Fruit fly (Drosophila melanogaster) whole organism, pupa: ENCODE measurements around the gene LManII.

Experiments used
- CG10348 ChIP-seq: fragments of 200-800 bp; sonication (Bioruptor generic); IDR thresholded peaks from 2 replicates; pipeline ENCODE4 v1.3.6; 2022; ENCODE audit warnings: missing biosample characterization, missing genetic modification characterization
- CG12605 ChIP-seq: fragments of 200-800 bp; sonication (Bioruptor generic); IDR thresholded peaks from 2 replicates; pipeline ENCODE4 v1.3.6; 2022; ENCODE audit warnings: missing biosample characterization, missing genetic modification characterization
- CG13204 ChIP-seq: fragments of 200-800 bp; sonication (Bioruptor generic); optimal IDR thresholded peaks from 2 replicates; lab custom pipeline; 2018; ENCODE audit warnings: missing biosample characterization, mild to moderate bottlenecking, missing genetic modification characterization, moderate library complexity
- CG14655 ChIP-seq: fragments of 200-800 bp; sonication (Bioruptor generic); optimal IDR thresholded peaks from 3 replicates; lab custom pipeline; 2017; ENCODE audit warnings: mild to moderate bottlenecking, missing biosample characterization, missing genetic modification reagents, missing genetic modification characterization
- CG15710 ChIP-seq: fragments of 200-800 bp; sonication (Bioruptor generic); optimal IDR thresholded peaks from 2 replicates; lab custom pipeline; 2018; ENCODE audit warnings: missing biosample characterization, mild to moderate bottlenecking, missing genetic modification characterization, moderate library complexity
- CG17806 ChIP-seq: fragments of 200-800 bp; sonication (Bioruptor generic); optimal IDR thresholded peaks from 2 replicates; lab custom pipeline; 2018; ENCODE audit warnings: missing biosample characterization, mild to moderate bottlenecking, missing genetic modification characterization, moderate library complexity
- CG32121 ChIP-seq: fragments of 200-800 bp; sonication (Bioruptor generic); IDR thresholded peaks from 2 replicates; pipeline ENCODE4 v1.3.6; 2022; ENCODE audit warnings: missing biosample characterization, missing genetic modification characterization
- CG34367 ChIP-seq: fragments of 200-800 bp; sonication (Bioruptor generic); optimal IDR thresholded peaks from 2 replicates; lab custom pipeline; 2018; ENCODE audit warnings: missing biosample characterization, mild to moderate bottlenecking, missing genetic modification characterization
- CG4496 ChIP-seq: fragments of 200-800 bp; sonication (Bioruptor generic); IDR thresholded peaks from 3 replicates; pipeline ENCODE4 v1.3.6; 2022; ENCODE audit warnings: missing biosample characterization, missing genetic modification characterization
- CG8159 ChIP-seq: fragments of 200-800 bp; sonication (Bioruptor generic); optimal IDR thresholded peaks from 3 replicates; lab custom pipeline; 2018; ENCODE audit warnings: missing biosample characterization, mild to moderate bottlenecking, missing genetic modification characterization, moderate library complexity
- CG8301 ChIP-seq: fragments of 200-800 bp; sonication (Bioruptor generic); optimal IDR thresholded peaks from 2 replicates; lab custom pipeline; 2018; ENCODE audit warnings: missing biosample characterization, mild to moderate bottlenecking, missing genetic modification characterization
- CG9948 ChIP-seq: fragments of 200-800 bp; sonication (Bioruptor generic); optimal IDR thresholded peaks from 2 replicates; lab custom pipeline; 2018; ENCODE audit warnings: missing biosample characterization, mild to moderate bottlenecking, missing genetic modification characterization, moderate library complexity
- D1 ChIP-seq: fragments of 200-800 bp; sonication (Bioruptor generic); optimal IDR thresholded peaks from 2 replicates; lab custom pipeline; 2018; ENCODE audit warnings: missing biosample characterization, mild to moderate bottlenecking, missing genetic modification characterization, moderate library complexity
- EcR ChIP-seq: fragments of 200-800 bp; sonication (Bioruptor generic); optimal IDR thresholded peaks from 3 replicates; lab custom pipeline; 2019; ENCODE audit warnings: missing biosample characterization, missing genetic modification characterization, mild to moderate bottlenecking, moderate library complexity, missing genetic modification reagents
- Ets98B ChIP-seq: fragments of 200-800 bp; sonication (Bioruptor generic); IDR thresholded peaks from 2 replicates; pipeline ENCODE4 v1.3.6; 2022; ENCODE audit warnings: missing biosample characterization, missing genetic modification characterization
- Pif1A ChIP-seq: fragments of 200-800 bp; sonication (Bioruptor generic); optimal IDR thresholded peaks from 3 replicates; lab custom pipeline; 2016; ENCODE audit warnings: missing biosample characterization, missing genetic modification characterization
- Pif1B ChIP-seq: fragments of 200-800 bp; sonication (Bioruptor generic); optimal IDR thresholded peaks from 3 replicates; lab custom pipeline; 2016; ENCODE audit warnings: missing biosample characterization, missing genetic modification characterization
- Snoo ChIP-seq: fragments of 200-800 bp; sonication (Bioruptor generic); optimal IDR thresholded peaks from 3 replicates; lab custom pipeline; 2017; ENCODE audit warnings: missing biosample characterization, mild to moderate bottlenecking, missing genetic modification characterization, inconsistent platforms
- fd96Ca ChIP-seq: fragments of 200-800 bp; sonication (Bioruptor generic); IDR thresholded peaks from 3 replicates; pipeline ENCODE4 v1.3.6; 2022; ENCODE audit warnings: missing biosample characterization, missing genetic modification characterization
- gl ChIP-seq: fragments of 200-800 bp; sonication (Bioruptor generic); optimal IDR thresholded peaks from 2 replicates; lab custom pipeline; 2018; ENCODE audit warnings: missing biosample characterization, mild to moderate bottlenecking, missing genetic modification characterization
- rn ChIP-seq: fragments of 200-800 bp; sonication (Bioruptor generic); IDR thresholded peaks from 2 replicates; pipeline ENCODE4 v1.3.6; 2022; ENCODE audit warnings: missing biosample characterization, missing genetic modification characterization

LManII gene

dm6 chr2L:10458979-10459378 is 1.5 kb downstream of the LManII start:
- TF ChIP-seq rn (GFP tag; lab: Robert Waterston, UW) (no peak), CG8301 (tag; lab: Kevin White, UChicago) (no peak), fd96Ca (no peak), CG8159 (tag; lab: Kevin White, UChicago) (no peak), CG32121 (GFP tag; lab: Robert Waterston, UW) (no peak)

- peak; percentile 59 for TF ChIP-seq CG14655 (GFP tag; lab: Kevin White, UChicago)
- TF ChIP-seq Pif1A (GFP tag; lab: Kevin White, UChicago), result peak; percentile 25
- 0 out of 2 replicates have a peak, but pooled peaks have one; percentile 45 for TF ChIP-seq CG32121 (GFP tag; lab: Robert Waterston, UW)
- no peak for TF ChIP-seq CG12605 (GFP tag; lab: Robert Waterston, UW)
- TF ChIP-seq CG4496, result no peak
- peak; percentile 38 for TF ChIP-seq CG8301 (tag; lab: Kevin White, UChicago)
These were observed 9.4 kb downstream of the LManII start for dm6 chr2L:10466865-10467270.

dm6 chr2L:10468388-10468787 is 10.9 kb downstream of the LManII start:
- TF ChIP-seq CG10348, result no peak
- peak; percentile 59 for TF ChIP-seq CG14655 (GFP tag; lab: Kevin White, UChicago)
- TF ChIP-seq CG8159 (tag; lab: Kevin White, UChicago), result peak; percentile 72
- TF ChIP-seq CG32121 (GFP tag; lab: Robert Waterston, UW), result peak; percentile 67
- TF ChIP-seq Ets98B (GFP tag; lab: Robert Waterston, UW), result peak; percentile 51; the same call in 1 of the 2 replicates
- TF ChIP-seq D1 (tag; lab: Kevin White, UChicago), result no peak
- no peak for TF ChIP-seq fd96Ca
- peak; percentile 48 for TF ChIP-seq Pif1A (GFP tag; lab: Kevin White, UChicago)
- no peak for TF ChIP-seq EcR (GFP tag; lab: Kevin White, UChicago)
- peak; percentile 23 for TF ChIP-seq CG9948
- peak; percentile 58 for TF ChIP-seq Pif1B (GFP tag; lab: Kevin White, UChicago)
- peak; percentile 78 for TF ChIP-seq CG4496
- TF ChIP-seq CG13204 (GFP tag; lab: Kevin White, UChicago), result no peak
- no peak for TF ChIP-seq gl (tag; lab: Kevin White, UChicago)
- TF ChIP-seq Snoo (tag; lab: Kevin White, UChicago), result peak; percentile 11
- TF ChIP-seq rn (GFP tag; lab: Robert Waterston, UW), result peak; percentile 17; the same call in 1 of the 2 replicates
- peak; percentile 70 for TF ChIP-seq CG15710 (tag; lab: Kevin White, UChicago)
- peak; percentile 64 for TF ChIP-seq CG17806 (tag; lab: Kevin White, UChicago)
- no peak for TF ChIP-seq CG12605 (GFP tag; lab: Robert Waterston, UW)
- TF ChIP-seq CG8301 (tag; lab: Kevin White, UChicago), result peak; percentile 43
- TF ChIP-seq CG34367 (tag; lab: Kevin White, UChicago), result peak; percentile 56
- TF ChIP-seq, all 21 proteins: peak for 14

- no peak for TF ChIP-seq gl (tag; lab: Kevin White, UChicago)
- no peak for TF ChIP-seq CG10348
- no peak for TF ChIP-seq Snoo (tag; lab: Kevin White, UChicago)
- no peak for TF ChIP-seq CG8301 (tag; lab: Kevin White, UChicago)
- no peak for TF ChIP-seq fd96Ca
These were observed 11.5 kb downstream of the LManII start for dm6 chr2L:10468978-10469377.

dm6 chr2L:10470211-10470610 is 12.8 kb downstream of the LManII start:
- TF ChIP-seq CG32121 (GFP tag; lab: Robert Waterston, UW), result 0 out of 2 replicates have a peak, but pooled peaks have one; percentile 11
- no peak for TF ChIP-seq CG13204 (GFP tag; lab: Kevin White, UChicago)
- TF ChIP-seq, all 21 proteins: peak for 1

- no peak for TF ChIP-seq CG10348
- TF ChIP-seq EcR (GFP tag; lab: Kevin White, UChicago), result no peak
- no peak for TF ChIP-seq CG17806 (tag; lab: Kevin White, UChicago)
- no peak for TF ChIP-seq CG8159 (tag; lab: Kevin White, UChicago)
- TF ChIP-seq D1 (tag; lab: Kevin White, UChicago), result no peak
- no peak for TF ChIP-seq rn (GFP tag; lab: Robert Waterston, UW)
- TF ChIP-seq CG15710 (tag; lab: Kevin White, UChicago), result no peak
- no peak for TF ChIP-seq CG14655 (GFP tag; lab: Kevin White, UChicago)
- TF ChIP-seq Snoo (tag; lab: Kevin White, UChicago), result no peak
- TF ChIP-seq CG34367 (tag; lab: Kevin White, UChicago), result no peak
- no peak for TF ChIP-seq fd96Ca
These were observed 14.8 kb downstream of the LManII start for dm6 chr2L:10472257-10472656.

dm6 chr2L:10474268-10474678 is 16.8 kb downstream of the LManII start, which contains the start of gene RluA-1:
RluA-1 (minus strand) TSS chr2L:10474349.
- TF ChIP-seq CG4496, result peak; percentile 99
- TF ChIP-seq CG8301 (tag; lab: Kevin White, UChicago), result peak; percentile 98
- TF ChIP-seq Pif1B (GFP tag; lab: Kevin White, UChicago), result peak; percentile 98
- peak; percentile 92 for TF ChIP-seq gl (tag; lab: Kevin White, UChicago)
- TF ChIP-seq CG32121 (GFP tag; lab: Robert Waterston, UW), result peak; percentile 99
- TF ChIP-seq D1 (tag; lab: Kevin White, UChicago), result peak; percentile 95
- TF ChIP-seq CG8159 (tag; lab: Kevin White, UChicago), result peak; percentile 98
- peak; percentile 97 for TF ChIP-seq CG15710 (tag; lab: Kevin White, UChicago)
- TF ChIP-seq Ets98B (GFP tag; lab: Robert Waterston, UW), result peak; percentile 99
- peak; percentile 86 for TF ChIP-seq CG10348
- peak; percentile 96 for TF ChIP-seq rn (GFP tag; lab: Robert Waterston, UW)
- peak; percentile 98 for TF ChIP-seq CG17806 (tag; lab: Kevin White, UChicago)
- peak; percentile 96 for TF ChIP-seq CG34367 (tag; lab: Kevin White, UChicago)
- peak; percentile 85 for TF ChIP-seq Snoo (tag; lab: Kevin White, UChicago)
- peak; percentile 99 for TF ChIP-seq fd96Ca
- TF ChIP-seq CG14655 (GFP tag; lab: Kevin White, UChicago), result peak; percentile 99
- peak; percentile 98 for TF ChIP-seq CG9948
- no peak for TF ChIP-seq CG13204 (GFP tag; lab: Kevin White, UChicago)
- peak; percentile 98 for TF ChIP-seq CG12605 (GFP tag; lab: Robert Waterston, UW)
- TF ChIP-seq EcR (GFP tag; lab: Kevin White, UChicago), result no peak
- peak; percentile 92 for TF ChIP-seq Pif1A (GFP tag; lab: Kevin White, UChicago)
